Worm (Caenorhabditis elegans) whole organism, L4 larva: Measurements from ENCODE around the gene C50E3.9.
A peak's percentile ranks its signal among the peaks of the same experiment; 100 is the strongest.

ENCODE experiments used
- F26F4.8 ChIP-seq: fragments of 200-800 bp; sonication (Bioruptor generic); conservative IDR thresholded peaks from 2 replicates; pipeline ENCODE4 v1.3.6; 2022; ENCODE audit warnings: missing genetic modification characterization, missing compliant biosample characterization
- F44E2.7 ChIP-seq: fragments of 200-800 bp; sonication (Bioruptor generic); IDR thresholded peaks from 2 replicates; pipeline ENCODE4 v2.1.2; 2022; ENCODE audit warnings: missing genetic modification characterization, missing compliant biosample characterization
- T26A8.4 ChIP-seq: fragments of 200-800 bp; sonication (Bioruptor generic); IDR thresholded peaks from 2 replicates; pipeline ENCODE4 v1.3.6; 2022; ENCODE audit warnings: missing genetic modification characterization, missing compliant biosample characterization
- Y48G9A.11 ChIP-seq: fragments of 200-800 bp; sonication (Bioruptor generic); IDR thresholded peaks from 2 replicates; pipeline ENCODE4 v1.3.6; 2022; ENCODE audit warnings: missing genetic modification reagents, missing genetic modification characterization, missing compliant biosample characterization
- aha-1 ChIP-seq: fragments of 150-350 bp; peaks from one replicate; lab custom pipeline; 2014; ENCODE audit warnings: missing biosample characterization, missing genetic modification characterization
- ama-1 ChIP-seq: fragments of 150-350 bp; optimal IDR thresholded peaks from 2 replicates; lab custom pipeline; 2014; ENCODE audit warnings: inconsistent platforms, mixed read lengths
- arid-1 ChIP-seq: fragments of 200-800 bp; sonication (Bioruptor generic); conservative IDR thresholded peaks from 2 replicates; pipeline ENCODE4 v1.3.6; 2022; ENCODE audit warnings: missing genetic modification reagents, missing genetic modification characterization, missing compliant biosample characterization
- attf-4 ChIP-seq: sonication (generic microtip); optimal IDR thresholded peaks from 3 replicates; lab custom pipeline; 2017; ENCODE audit warnings: missing biosample characterization, missing genetic modification characterization
- ceh-20 ChIP-seq: fragments of 200-800 bp; sonication (Bioruptor generic); IDR thresholded peaks from 2 replicates; pipeline ENCODE4 v1.3.6; 2022; ENCODE audit warnings: missing genetic modification reagents, missing genetic modification characterization, missing compliant biosample characterization
- cey-2 ChIP-seq: sonication (generic microtip); optimal IDR thresholded peaks from 3 replicates; lab custom pipeline; 2017; ENCODE audit warnings: missing genetic modification characterization, mild to moderate bottlenecking, missing compliant biosample characterization, antibody characterized with exemption, borderline replicate concordance; ENCODE audit not compliant: insufficient read depth
- daf-12 ChIP-seq: fragments of 150-350 bp; optimal IDR thresholded peaks from 2 replicates; lab custom pipeline; 2014; ENCODE audit warnings: missing biosample characterization, missing genetic modification reagents, missing genetic modification characterization
- dpl-1 ChIP-seq: fragments of 150-350 bp; optimal IDR thresholded peaks from 2 replicates; lab custom pipeline; 2014; ENCODE audit warnings: missing biosample characterization, missing genetic modification reagents, missing genetic modification characterization
- duxl-1 ChIP-seq: sonication (generic microtip); optimal IDR thresholded peaks from 2 replicates; lab custom pipeline; 2016; ENCODE audit warnings: mild to moderate bottlenecking, missing genetic modification characterization, moderate library complexity, missing compliant biosample characterization; ENCODE audit not compliant: poor library complexity
- dve-1 ChIP-seq: sonication (generic microtip); optimal IDR thresholded peaks from 2 replicates; lab custom pipeline; 2017; ENCODE audit warnings: antibody characterized with exemption, mild to moderate bottlenecking, missing genetic modification characterization, missing compliant biosample characterization; ENCODE audit not compliant: insufficient read depth
- egl-43 ChIP-seq: fragments of 200-800 bp; sonication (Bioruptor generic); IDR thresholded peaks from 2 replicates; pipeline ENCODE4 v1.3.6; 2022; ENCODE audit warnings: missing genetic modification reagents, missing genetic modification characterization, missing compliant biosample characterization
- gei-8 ChIP-seq: fragments of 200-800 bp; sonication (Bioruptor generic); optimal IDR thresholded peaks from 2 replicates; lab custom pipeline; 2018; ENCODE audit warnings: mild to moderate bottlenecking, missing genetic modification characterization, missing compliant biosample characterization
- hlh-11 ChIP-seq: fragments of 200-800 bp; sonication (Bioruptor generic); optimal IDR thresholded peaks from 2 replicates; lab custom pipeline; 2018; ENCODE audit warnings: mild to moderate bottlenecking, missing genetic modification characterization, missing compliant biosample characterization
- hlh-30 ChIP-seq: sonication (generic microtip); optimal IDR thresholded peaks from 2 replicates; lab custom pipeline; 2017; ENCODE audit warnings: antibody characterized with exemption, mild to moderate bottlenecking, missing genetic modification characterization, missing compliant biosample characterization; ENCODE audit not compliant: insufficient read depth
- hmg-1.1 ChIP-seq: fragments of 200-800 bp; sonication (Bioruptor generic); IDR thresholded peaks from 2 replicates; pipeline ENCODE4 v1.3.6; 2022; ENCODE audit warnings: missing genetic modification reagents, missing genetic modification characterization, missing compliant biosample characterization
- jun-1 ChIP-seq: fragments of 150-350 bp; optimal IDR thresholded peaks from 2 replicates; lab custom pipeline; 2014; ENCODE audit warnings: missing biosample characterization, missing genetic modification reagents, missing genetic modification characterization
- lin-15B ChIP-seq: fragments of 150-350 bp; sonication (generic microtip); optimal IDR thresholded peaks from 3 replicates; lab custom pipeline; 2014; ENCODE audit warnings: missing biosample characterization, missing genetic modification characterization
- lin-39 ChIP-seq: fragments of 150-350 bp; optimal IDR thresholded peaks from 2 replicates; lab custom pipeline; 2014; ENCODE audit warnings: missing biosample characterization, missing genetic modification reagents, missing genetic modification characterization
- mdt-29 ChIP-seq: fragments of 200-800 bp; sonication (Bioruptor generic); IDR thresholded peaks from 2 replicates; pipeline ENCODE4 v1.3.6; 2022; ENCODE audit warnings: missing genetic modification reagents, missing genetic modification characterization, missing compliant biosample characterization
- mxl-3 ChIP-seq: fragments of 200-800 bp; sonication (Bioruptor generic); optimal IDR thresholded peaks from 2 replicates; lab custom pipeline; 2018; ENCODE audit warnings: mild to moderate bottlenecking, missing genetic modification characterization, missing compliant biosample characterization
- nhr-102 ChIP-seq: sonication (generic microtip); optimal IDR thresholded peaks from 2 replicates; lab custom pipeline; 2016; ENCODE audit warnings: mild to moderate bottlenecking, missing genetic modification characterization, moderate library complexity, missing compliant biosample characterization
- nhr-28 ChIP-seq: fragments of 150-350 bp; optimal IDR thresholded peaks from 2 replicates; lab custom pipeline; 2014; ENCODE audit warnings: missing biosample characterization, missing genetic modification characterization
- saeg-2 ChIP-seq: fragments of 200-800 bp; sonication (Bioruptor generic); IDR thresholded peaks from 2 replicates; pipeline ENCODE4 v1.3.6; 2022; ENCODE audit warnings: missing genetic modification reagents, missing genetic modification characterization, missing compliant biosample characterization
- sdz-12 ChIP-seq: fragments of 200-800 bp; sonication (Bioruptor generic); optimal IDR thresholded peaks from 2 replicates; lab custom pipeline; 2018; ENCODE audit warnings: mild to moderate bottlenecking, missing genetic modification characterization, missing compliant biosample characterization
- unc-39 ChIP-seq: sonication (generic microtip); optimal IDR thresholded peaks from 2 replicates; lab custom pipeline; 2017; ENCODE audit warnings: missing biosample characterization, missing genetic modification characterization
- zfp-2 ChIP-seq: sonication (generic microtip); optimal IDR thresholded peaks from 2 replicates; lab custom pipeline; 2016; ENCODE audit warnings: mild to moderate bottlenecking, missing genetic modification characterization, missing compliant biosample characterization
- zip-11 ChIP-seq: fragments of 200-800 bp; sonication (Bioruptor generic); IDR thresholded peaks from 2 replicates; pipeline ENCODE4 v1.3.6; 2022; ENCODE audit warnings: missing genetic modification characterization, missing compliant biosample characterization
- ztf-11 ChIP-seq: fragments of 150-350 bp; optimal IDR thresholded peaks from 2 replicates; lab custom pipeline; 2014; ENCODE audit warnings: missing biosample characterization, missing genetic modification characterization
- ztf-7 ChIP-seq: fragments of 150-350 bp; optimal IDR thresholded peaks from 2 replicates; lab custom pipeline; 2014; ENCODE audit warnings: missing biosample characterization, missing genetic modification characterization

C50E3.9 gene

ce11 chrV:7635469-7635868 lies 35.4 kb upstream of the C50E3.9 start, which contains the start of gene srd-29:
Gene srd-29 (plus strand): TSS chrV:7635769.
- peak; percentile 45 for TF ChIP-seq aha-1 (tag; lab: Kevin White, UChicago)
- no peak for TF ChIP-seq duxl-1 (tag; lab: Kevin White, UChicago)

- no peak for TF ChIP-seq nhr-28 (tag; lab: Kevin White, UChicago)
- TF ChIP-seq attf-4 (tag; lab: Kevin White, UChicago) = no peak
- TF ChIP-seq ceh-20 = no peak
- no peak for TF ChIP-seq ztf-7
- TF ChIP-seq cey-2 (tag; lab: Kevin White, UChicago) = no peak
- TF ChIP-seq dve-1 (tag; lab: Kevin White, UChicago) = no peak
- TF ChIP-seq hlh-11 = no peak
- no peak for TF ChIP-seq unc-39 (tag; lab: Kevin White, UChicago)
- TF ChIP-seq zfp-2 (tag; lab: Kevin White, UChicago) = no peak
- TF ChIP-seq mdt-29 (GFP tag; lab: Robert Waterston, UW) = no peak
- TF ChIP-seq arid-1 (GFP tag; lab: Robert Waterston, UW) = no peak
- TF ChIP-seq, all 104 proteins: peak for 0
Measured at ce11 chrV:7634657-7635056, 34.6 kb upstream of the C50E3.9 start, which contains the start of gene srd-31. Gene srd-31 (minus strand): TSS chrV:7634757.

ce11 chrV:7631732-7632131 lies 31.7 kb upstream of the C50E3.9 start, which contains the start of gene srd-25:
Gene srd-25 (plus strand): TSS chrV:7632032.
- TF ChIP-seq aha-1 (tag; lab: Kevin White, UChicago) = peak; percentile 6
- no peak for TF ChIP-seq F44E2.7 (GFP tag; lab: Robert Waterston, UW)

ce11 chrV:7629504-7629903 lies 29.5 kb upstream of the C50E3.9 start, which contains the start of gene srd-30:
Gene srd-30 (plus strand): TSS chrV:7629804.
- TF ChIP-seq ama-1 (lab: Kevin White, UChicago) = no peak

- TF ChIP-seq mxl-3 (GFP tag; lab: Kevin White, UChicago) (no peak), ztf-11 (tag; lab: Kevin White, UChicago) (no peak), dpl-1 (no peak), hmg-1.1 (GFP tag; lab: Robert Waterston, UW) (no peak), arid-1 (GFP tag; lab: Robert Waterston, UW) (no peak), zip-11 (GFP tag; lab: Robert Waterston, UW) (no peak), jun-1 (tag; lab: Kevin White, UChicago) (no peak), nhr-28 (tag; lab: Kevin White, UChicago) (no peak)
Measured at ce11 chrV:7626550-7626949, 26.5 kb upstream of the C50E3.9 start, which contains the start of gene F07C4.6. Gene F07C4.6 (plus strand): TSS chrV:7626850.

- TF ChIP-seq sdz-12 (GFP tag; lab: Kevin White, UChicago) (no peak), aha-1 (tag; lab: Kevin White, UChicago) (peak; percentile 6), lin-39 (tag; lab: Kevin White, UChicago) (no peak)
Measured at ce11 chrV:7624652-7625051, 24.6 kb upstream of the C50E3.9 start, which contains the start of gene grsp-4. Gene grsp-4 (plus strand): TSS chrV:7624952.

- TF ChIP-seq aha-1 (tag; lab: Kevin White, UChicago) (no peak), saeg-2 (no peak), hlh-30 (tag; lab: Kevin White, UChicago) (no peak), egl-43 (GFP tag; lab: Robert Waterston, UW) (no peak), ceh-20 (no peak), Y48G9A.11 (GFP tag; lab: Robert Waterston, UW) (no peak), gei-8 (GFP tag; lab: Kevin White, UChicago) (no peak), F26F4.8 (GFP tag; lab: Robert Waterston, UW) (no peak), T26A8.4 (no peak), daf-12 (tag; lab: Kevin White, UChicago) (no peak), nhr-102 (tag; lab: Kevin White, UChicago) (no peak), hlh-11 (no peak), lin-15B (tag; lab: Kevin White, UChicago) (no peak), hmg-1.1 (GFP tag; lab: Robert Waterston, UW) (no peak)
Measured at ce11 chrV:7624152-7624551, 24.1 kb upstream of the C50E3.9 start, which contains the start of gene C50E3.13. Gene C50E3.13 (minus strand): TSS chrV:7624252.
